Fruit fly (Drosophila melanogaster) whole organism, adult: ENCODE results near the gene CG11504.

ENCODE experiments used
- CG11617 ChIP-seq: fragments of 200-800 bp; sonication (Bioruptor generic); optimal IDR thresholded peaks from 2 replicates; lab custom pipeline; 2017; ENCODE audit warnings: mild to moderate bottlenecking, missing biosample characterization, missing genetic modification reagents, missing genetic modification characterization
- CG12768 ChIP-seq: fragments of 200-800 bp; sonication (Bioruptor generic); optimal IDR thresholded peaks from 2 replicates; lab custom pipeline; 2017; ENCODE audit warnings: missing biosample characterization, missing genetic modification characterization, mild to moderate bottlenecking, moderate library complexity, missing genetic modification reagents
- CG14711 ChIP-seq: fragments of 200-800 bp; sonication (Bioruptor generic); optimal IDR thresholded peaks from 2 replicates; lab custom pipeline; 2018; ENCODE audit warnings: missing biosample characterization, mild to moderate bottlenecking, missing genetic modification characterization, moderate library complexity
- CG1620 ChIP-seq: fragments of 200-800 bp; sonication (Bioruptor generic); optimal IDR thresholded peaks from 2 replicates; lab custom pipeline; 2016; ENCODE audit warnings: missing biosample characterization, missing genetic modification characterization
- CG33017 ChIP-seq: fragments of 200-800 bp; sonication (Bioruptor generic); optimal IDR thresholded peaks from 2 replicates; lab custom pipeline; 2018; ENCODE audit warnings: missing biosample characterization, mild to moderate bottlenecking, missing genetic modification characterization, moderate library complexity
- CG5204 ChIP-seq: fragments of 200-800 bp; sonication (Bioruptor generic); optimal IDR thresholded peaks from 2 replicates; lab custom pipeline; 2016; ENCODE audit warnings: missing biosample characterization, missing genetic modification characterization
- CG7045 ChIP-seq: fragments of 200-800 bp; sonication (Bioruptor generic); optimal IDR thresholded peaks from 2 replicates; lab custom pipeline; 2017; ENCODE audit warnings: missing biosample characterization, mild to moderate bottlenecking, missing genetic modification characterization
- CG7101 ChIP-seq: fragments of 200-800 bp; sonication (Bioruptor generic); optimal IDR thresholded peaks from 2 replicates; lab custom pipeline; 2018; ENCODE audit warnings: missing biosample characterization, mild to moderate bottlenecking, missing genetic modification characterization, moderate library complexity
- Clk ChIP-seq: fragments of 200-800 bp; sonication (Bioruptor generic); optimal IDR thresholded peaks from 2 replicates; lab custom pipeline; 2017; ENCODE audit warnings: missing biosample characterization, missing genetic modification characterization
- Crg-1 ChIP-seq: fragments of 200-800 bp; sonication (Bioruptor generic); optimal IDR thresholded peaks from 2 replicates; lab custom pipeline; 2016; ENCODE audit warnings: missing biosample characterization, missing genetic modification characterization
- Hr96 ChIP-seq: fragments of 200-800 bp; sonication (Bioruptor generic); optimal IDR thresholded peaks from 2 replicates; lab custom pipeline; 2016; ENCODE audit warnings: missing biosample characterization, missing genetic modification characterization
- Mnt ChIP-seq: fragments of 200-800 bp; sonication (Bioruptor generic); optimal IDR thresholded peaks from 2 replicates; lab custom pipeline; 2016; ENCODE audit warnings: missing biosample characterization, mild to moderate bottlenecking, missing genetic modification characterization
- bab1 ChIP-seq: fragments of 200-800 bp; sonication (Bioruptor generic); optimal IDR thresholded peaks from 3 replicates; lab custom pipeline; 2019; ENCODE audit warnings: missing biosample characterization, mild to moderate bottlenecking, missing genetic modification characterization, moderate library complexity
- cic ChIP-seq: fragments of 200-800 bp; sonication (Bioruptor generic); optimal IDR thresholded peaks from 2 replicates; lab custom pipeline; 2017; ENCODE audit warnings: missing biosample characterization, mild to moderate bottlenecking, missing genetic modification characterization, moderate library complexity
- cnc ChIP-seq, 2 experiments: fragments of >200 bp; optimal IDR thresholded peaks; 2 replicates each; lab custom pipeline; 2017
- kay ChIP-seq: fragments of 200-800 bp; sonication (Bioruptor generic); peaks from one replicate; lab custom pipeline; 2016; ENCODE audit warnings: missing biosample characterization, missing genetic modification characterization, borderline replicate concordance
- ovo ChIP-seq: fragments of 200-800 bp; sonication (Bioruptor generic); optimal IDR thresholded peaks from 2 replicates; lab custom pipeline; 2016; ENCODE audit warnings: missing biosample characterization, missing genetic modification characterization
- pad ChIP-seq: fragments of 200-800 bp; sonication (Bioruptor generic); optimal IDR thresholded peaks from 3 replicates; lab custom pipeline; 2017; ENCODE audit warnings: missing biosample characterization, missing genetic modification characterization, mild to moderate bottlenecking, moderate library complexity, missing genetic modification reagents
- tj ChIP-seq: fragments of 200-800 bp; sonication (Bioruptor generic); optimal IDR thresholded peaks from 3 replicates; lab custom pipeline; 2017; ENCODE audit warnings: missing biosample characterization, mild to moderate bottlenecking, missing genetic modification characterization, moderate library complexity
- toe ChIP-seq: fragments of 200-800 bp; sonication (Bioruptor generic); optimal IDR thresholded peaks from 2 replicates; lab custom pipeline; 2016; ENCODE audit warnings: missing biosample characterization, missing genetic modification characterization

Gene CG11504

dm6 chr3R:30012602-30013489 is 15.1 kb downstream of the CG11504 start:
- TF ChIP-seq cnc (optimal IDR thresholded peaks at IDR 0.05; lab: Kevin White, UChicago): no peak
- TF ChIP-seq CG11617: peak; percentile 30
- peak; percentile 37 for TF ChIP-seq CG12768 (GFP tag; lab: Kevin White, UChicago)
- TF ChIP-seq CG5204 (GFP tag; lab: Kevin White, UChicago): no peak
- peak; percentile 8 for TF ChIP-seq Crg-1 (GFP tag; lab: Kevin White, UChicago)
- TF ChIP-seq ovo (GFP tag; lab: Kevin White, UChicago): peak; percentile 17
- no peak for TF ChIP-seq CG14711 (tag; lab: Kevin White, UChicago)
- no peak for TF ChIP-seq toe
- TF ChIP-seq kay (GFP tag; lab: Kevin White, UChicago): no peak
- no peak for TF ChIP-seq CG33017 (tag; lab: Kevin White, UChicago)
- peak; percentile 16 for TF ChIP-seq CG7045 (GFP tag; lab: Kevin White, UChicago)
- TF ChIP-seq Clk: no peak
- no peak for TF ChIP-seq CG1620 (GFP tag; lab: Kevin White, UChicago)
- TF ChIP-seq pad (GFP tag; lab: Kevin White, UChicago): peak; percentile 13
- TF ChIP-seq bab1: no peak
- peak; percentile 1 for TF ChIP-seq CG7101 (tag; lab: Kevin White, UChicago)
- TF ChIP-seq Mnt (GFP tag; lab: Kevin White, UChicago): peak; percentile 35
- peak; percentile 22 for TF ChIP-seq tj (GFP tag; lab: Kevin White, UChicago)
- no peak for TF ChIP-seq Hr96 (GFP tag; lab: Kevin White, UChicago)
- peak; percentile 87 for TF ChIP-seq cic

DNA sequence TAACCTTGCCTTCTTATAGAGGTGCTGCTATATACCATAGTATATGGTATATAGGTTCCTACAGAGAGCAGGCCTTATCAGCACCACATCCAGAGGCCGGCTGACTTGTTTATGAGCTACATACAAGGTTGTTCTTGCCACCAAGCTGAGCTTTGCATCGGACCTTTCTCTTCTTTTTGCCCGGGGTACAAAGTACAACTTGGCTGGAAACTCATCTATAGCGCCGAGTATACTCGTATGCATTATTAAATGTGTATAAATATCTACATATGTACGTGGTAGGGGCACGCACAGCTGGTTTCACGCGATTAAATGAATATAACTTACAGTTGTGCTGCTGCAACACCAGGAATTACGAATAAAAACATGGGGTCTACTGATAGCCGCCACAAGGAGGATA is 16.2 kb downstream of the CG11504 start:
- TF ChIP-seq CG12768 (GFP tag; lab: Kevin White, UChicago): peak; percentile 37
- TF ChIP-seq CG11617: no peak
- no peak for TF ChIP-seq Hr96 (GFP tag; lab: Kevin White, UChicago)
- TF ChIP-seq CG7045 (GFP tag; lab: Kevin White, UChicago): no peak

dm6 chr3R:30014480-30014879 is 16.8 kb downstream of the CG11504 start:
- no peak for TF ChIP-seq CG12768 (GFP tag; lab: Kevin White, UChicago)
- peak; percentile 49 for TF ChIP-seq cic

DNA sequence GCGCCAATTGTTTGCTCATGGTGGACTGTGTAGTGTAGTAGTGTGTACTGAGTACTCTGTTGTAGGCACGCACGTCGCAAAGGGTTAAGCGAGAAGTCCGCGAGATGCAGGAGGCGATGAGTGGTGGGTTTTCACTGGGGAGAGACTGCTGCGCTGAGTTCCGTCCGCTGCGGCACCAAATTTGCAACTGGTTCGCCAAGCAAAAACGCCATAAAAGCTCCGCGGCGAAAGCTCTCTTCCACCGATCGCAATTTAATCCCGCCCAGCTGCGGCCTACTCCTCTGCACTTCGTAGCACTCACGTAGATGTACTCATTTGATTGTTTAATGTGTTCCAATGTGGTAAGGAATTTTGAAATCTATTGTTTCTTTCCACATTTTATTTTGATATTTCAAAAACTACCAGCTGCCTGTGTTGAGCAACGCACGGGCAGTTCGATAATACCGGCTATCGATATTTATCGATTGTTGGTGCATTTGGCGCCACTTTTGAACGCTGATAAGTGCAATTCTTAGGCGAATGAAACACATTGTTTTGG is 17.3 kb downstream of the CG11504 start, which contains the start of gene CG7920:
CG7920 (minus strand) TSS at position 308 of the 538 bp plus-strand sequence.
- TF ChIP-seq CG33017 (tag; lab: Kevin White, UChicago): peak; percentile 45
- no peak for TF ChIP-seq kay (GFP tag; lab: Kevin White, UChicago)
- no peak for TF ChIP-seq Clk
- peak; percentile 60 for TF ChIP-seq CG14711 (tag; lab: Kevin White, UChicago)
- TF ChIP-seq CG11617: peak; percentile 54
- no peak for TF ChIP-seq ovo (GFP tag; lab: Kevin White, UChicago)
- peak; percentile 72 for TF ChIP-seq Crg-1 (GFP tag; lab: Kevin White, UChicago)
- peak; percentile 31 for TF ChIP-seq cic
- TF ChIP-seq Mnt (GFP tag; lab: Kevin White, UChicago): peak; percentile 37
- TF ChIP-seq bab1: peak; percentile 83
- TF ChIP-seq tj (GFP tag; lab: Kevin White, UChicago): no peak
- peak; percentile 69 for TF ChIP-seq CG7101 (tag; lab: Kevin White, UChicago)
- TF ChIP-seq pad (GFP tag; lab: Kevin White, UChicago): peak; percentile 67
- peak; percentile 37 for TF ChIP-seq CG7045 (GFP tag; lab: Kevin White, UChicago)
- TF ChIP-seq CG5204 (GFP tag; lab: Kevin White, UChicago): no peak
- TF ChIP-seq CG1620 (GFP tag; lab: Kevin White, UChicago): peak; percentile 59
- TF ChIP-seq toe: peak; percentile 7
- TF ChIP-seq Hr96 (GFP tag; lab: Kevin White, UChicago): peak; percentile 68
- peak in 1 of 2 experiments; percentile 62 for TF ChIP-seq cnc (optimal IDR thresholded peaks at IDR 0.05; lab: Kevin White, UChicago)
- TF ChIP-seq CG12768 (GFP tag; lab: Kevin White, UChicago): peak; percentile 41

- TF ChIP-seq kay (GFP tag; lab: Kevin White, UChicago) (no peak), cnc (optimal IDR thresholded peaks at IDR 0.05; lab: Kevin White, UChicago) (no peak), Hr96 (GFP tag; lab: Kevin White, UChicago) (no peak), bab1 (peak; percentile 19), Mnt (GFP tag; lab: Kevin White, UChicago) (no peak), cic (no peak), tj (GFP tag; lab: Kevin White, UChicago) (peak; percentile 89), CG14711 (tag; lab: Kevin White, UChicago) (no peak), ovo (GFP tag; lab: Kevin White, UChicago) (no peak), CG12768 (GFP tag; lab: Kevin White, UChicago) (no peak), CG7045 (GFP tag; lab: Kevin White, UChicago) (no peak), Crg-1 (GFP tag; lab: Kevin White, UChicago) (no peak), CG5204 (GFP tag; lab: Kevin White, UChicago) (no peak), CG33017 (tag; lab: Kevin White, UChicago) (no peak), CG1620 (GFP tag; lab: Kevin White, UChicago) (no peak)
These were observed 23.3 kb downstream of the CG11504 start for dm6 chr3R:30021009-30021408.
